Worm (Caenorhabditis elegans) whole organism, L1 larva: ENCODE data around the gene glc-4.

Source experiments
- C16A3.4 ChIP-seq: fragments of 150-350 bp; optimal IDR thresholded peaks from 2 replicates; lab custom pipeline; 2014; ENCODE audit warnings: missing biosample characterization, missing genetic modification characterization
- F16B12.6 ChIP-seq: fragments of 150-350 bp; optimal IDR thresholded peaks from 2 replicates; lab custom pipeline; 2014; ENCODE audit warnings: missing biosample characterization, missing genetic modification characterization
- Y116A8C.19 ChIP-seq: sonication (generic microtip); optimal IDR thresholded peaks from 2 replicates; lab custom pipeline; 2016; ENCODE audit warnings: missing compliant biosample characterization, missing genetic modification characterization, borderline replicate concordance
- aha-1 ChIP-seq: fragments of 150-350 bp; optimal IDR thresholded peaks from 2 replicates; lab custom pipeline; 2014; ENCODE audit warnings: missing biosample characterization, missing genetic modification characterization
- aly-2 ChIP-seq: fragments of 150-350 bp; optimal IDR thresholded peaks from 2 replicates; lab custom pipeline; 2014; ENCODE audit warnings: missing biosample characterization, missing genetic modification characterization
- blmp-1 ChIP-seq: fragments of 150-350 bp; optimal IDR thresholded peaks from 2 replicates; lab custom pipeline; 2014; ENCODE audit warnings: missing biosample characterization, missing genetic modification characterization
- ceh-63 ChIP-seq: fragments of 200-800 bp; sonication (Bioruptor generic); optimal IDR thresholded peaks from 2 replicates; lab custom pipeline; 2018; ENCODE audit warnings: mild to moderate bottlenecking, missing genetic modification characterization, missing compliant biosample characterization
- ceh-8 ChIP-seq: fragments of 200-800 bp; sonication (Bioruptor generic); optimal IDR thresholded peaks from 2 replicates; lab custom pipeline; 2018; ENCODE audit warnings: mild to moderate bottlenecking, missing genetic modification characterization, moderate library complexity, missing compliant biosample characterization
- ceh-82 ChIP-seq, 3 experiments: fragments of 150-350 bp in 1 of 3; sonication (generic microtip) in 2 of 3; optimal IDR thresholded peaks; 2 replicates each; lab custom pipeline; 2014 to 2017; ENCODE audit warnings: missing biosample characterization in 3 of 3, missing genetic modification characterization in 3 of 3
- ceh-90 ChIP-seq: sonication (generic microtip); optimal IDR thresholded peaks from 2 replicates; lab custom pipeline; 2016; ENCODE audit warnings: missing genetic modification characterization, missing compliant biosample characterization
- ces-1 ChIP-seq: fragments of 150-350 bp; optimal IDR thresholded peaks from 2 replicates; lab custom pipeline; 2014; ENCODE audit warnings: missing biosample characterization, missing genetic modification reagents, missing genetic modification characterization
- dpl-1 ChIP-seq, 3 experiments: fragments of 150-350 bp in 2 of 3; sonication (generic microtip) in 1 of 3; optimal IDR thresholded peaks; 2 replicates each; lab custom pipeline; 2014 to 2017; ENCODE audit warnings: missing biosample characterization in 3 of 3, missing genetic modification characterization in 3 of 3, missing genetic modification reagents in 3 of 3
- dsc-1 ChIP-seq: sonication (generic microtip); optimal IDR thresholded peaks from 2 replicates; lab custom pipeline; 2016; ENCODE audit warnings: mild to moderate bottlenecking, missing genetic modification characterization, missing compliant biosample characterization
- efl-1 ChIP-seq, 4 experiments: fragments of 150-350 bp; optimal IDR thresholded peaks in 3 of 4; peaks in 1 of 4; 1 replicate in 1 of 4; 2 replicates in 3 of 4; lab custom pipeline; 2014; ENCODE audit warnings: missing biosample characterization in 2 of 4, missing genetic modification characterization in 2 of 4, missing genetic modification reagents in 2 of 4
- efl-3 ChIP-seq: fragments of 200-800 bp; sonication (Bioruptor generic); optimal IDR thresholded peaks from 2 replicates; lab custom pipeline; 2018; ENCODE audit warnings: mild to moderate bottlenecking, missing genetic modification characterization, missing compliant biosample characterization
- egl-13 ChIP-seq: sonication (generic microtip); optimal IDR thresholded peaks from 2 replicates; lab custom pipeline; 2016; ENCODE audit warnings: missing genotype, missing genetic modification reagents, missing genetic modification characterization, missing compliant biosample characterization
- elt-2 ChIP-seq: sonication (generic microtip); optimal IDR thresholded peaks from 2 replicates; lab custom pipeline; 2016; ENCODE audit warnings: missing genetic modification characterization, mild to moderate bottlenecking, inconsistent platforms, missing compliant biosample characterization, missing genetic modification reagents
- ets-5 ChIP-seq: fragments of 200-800 bp; sonication (Bioruptor generic); IDR thresholded peaks from 2 replicates; pipeline ENCODE4 v1.3.6; 2022; ENCODE audit warnings: missing genetic modification characterization, missing compliant biosample characterization
- fkh-10 ChIP-seq: sonication (generic microtip); optimal IDR thresholded peaks from 2 replicates; lab custom pipeline; 2017; ENCODE audit warnings: missing biosample characterization, missing genetic modification reagents, missing genetic modification characterization
- fkh-4 ChIP-seq: sonication (generic microtip); optimal IDR thresholded peaks from 2 replicates; lab custom pipeline; 2016; ENCODE audit warnings: missing compliant biosample characterization, missing genetic modification characterization, borderline replicate concordance
- fos-1 ChIP-seq: fragments of 150-350 bp; optimal IDR thresholded peaks from 2 replicates; lab custom pipeline; 2014; ENCODE audit warnings: missing biosample characterization, missing genetic modification characterization
- grh-1 ChIP-seq: fragments of 200-800 bp; sonication (Bioruptor generic); IDR thresholded peaks from 2 replicates; pipeline ENCODE4 v1.3.6; 2022; ENCODE audit warnings: missing genetic modification reagents, missing genetic modification characterization, missing compliant biosample characterization
- hlh-17 ChIP-seq: fragments of 200-800 bp; sonication (Bioruptor generic); optimal IDR thresholded peaks from 2 replicates; lab custom pipeline; 2018; ENCODE audit warnings: missing genetic modification characterization, mild to moderate bottlenecking, missing compliant biosample characterization, moderate library complexity, borderline replicate concordance
- hlh-4 ChIP-seq: sonication (generic microtip); optimal IDR thresholded peaks from 2 replicates; lab custom pipeline; 2016; ENCODE audit warnings: mild to moderate bottlenecking, missing genetic modification characterization, missing compliant biosample characterization
- hpl-2 ChIP-seq: fragments of 150-350 bp; optimal IDR thresholded peaks from 2 replicates; lab custom pipeline; 2014; ENCODE audit warnings: missing biosample characterization, missing genetic modification reagents, missing genetic modification characterization
- irx-1 ChIP-seq: sonication (generic microtip); optimal IDR thresholded peaks from 2 replicates; lab custom pipeline; 2016; ENCODE audit warnings: missing genetic modification characterization, missing compliant biosample characterization
- isw-1 ChIP-seq: fragments of 200-800 bp; sonication (Bioruptor generic); IDR thresholded peaks from 2 replicates; pipeline ENCODE4 v1.3.6; 2022; ENCODE audit warnings: missing genetic modification characterization, missing compliant biosample characterization
- lir-3 ChIP-seq: sonication (generic microtip); optimal IDR thresholded peaks from 2 replicates; lab custom pipeline; 2016; ENCODE audit warnings: mild to moderate bottlenecking, missing genetic modification characterization, moderate library complexity, missing compliant biosample characterization; ENCODE audit not compliant: poor library complexity
- mab-9 ChIP-seq: fragments of 200-800 bp; sonication (Bioruptor generic); IDR thresholded peaks from 2 replicates; pipeline ENCODE4 v1.3.6; 2022; ENCODE audit warnings: missing genetic modification reagents, missing genetic modification characterization, missing compliant biosample characterization
- mdl-1 ChIP-seq, 2 experiments: fragments of 150-350 bp; optimal IDR thresholded peaks; 2 replicates each; lab custom pipeline; 2014 to 2017; ENCODE audit warnings: missing biosample characterization in 2 of 2, missing genetic modification characterization in 2 of 2, inconsistent platforms in 1 of 2
- mef-2 ChIP-seq: fragments of 150-350 bp; optimal IDR thresholded peaks from 2 replicates; lab custom pipeline; 2014; ENCODE audit warnings: missing biosample characterization, missing genetic modification characterization
- mep-1 ChIP-seq: fragments of 150-350 bp; optimal IDR thresholded peaks from 2 replicates; lab custom pipeline; 2014; ENCODE audit warnings: missing biosample characterization, missing genetic modification characterization
- nhr-12 ChIP-seq: sonication (generic microtip); optimal IDR thresholded peaks from 2 replicates; lab custom pipeline; 2017; ENCODE audit warnings: missing biosample characterization, missing genetic modification characterization
- nhr-20 ChIP-seq: sonication (generic microtip); optimal IDR thresholded peaks from 2 replicates; lab custom pipeline; 2016; ENCODE audit warnings: mild to moderate bottlenecking, missing genetic modification characterization, missing compliant biosample characterization
- nhr-237 ChIP-seq: fragments of 150-350 bp; optimal IDR thresholded peaks from 2 replicates; lab custom pipeline; 2014; ENCODE audit warnings: missing biosample characterization, missing genetic modification characterization
- nhr-47 ChIP-seq: sonication (generic microtip); optimal IDR thresholded peaks from 2 replicates; lab custom pipeline; 2016; ENCODE audit warnings: mild to moderate bottlenecking, missing genetic modification characterization, moderate library complexity, missing compliant biosample characterization
- nhr-84 ChIP-seq: sonication (generic microtip); optimal IDR thresholded peaks from 2 replicates; lab custom pipeline; 2017; ENCODE audit warnings: missing biosample characterization, missing genetic modification characterization
- nhr-90 ChIP-seq: sonication (generic microtip); optimal IDR thresholded peaks from 2 replicates; lab custom pipeline; 2016; ENCODE audit warnings: mild to moderate bottlenecking, missing genetic modification characterization, missing compliant biosample characterization; ENCODE audit not compliant: poor library complexity
- pag-3 ChIP-seq: sonication (generic microtip); optimal IDR thresholded peaks from 2 replicates; lab custom pipeline; 2017; ENCODE audit warnings: missing genetic modification characterization, mild to moderate bottlenecking, missing compliant biosample characterization, antibody characterized with exemption, borderline replicate concordance; ENCODE audit not compliant: insufficient read depth
- pax-3 ChIP-seq: fragments of 200-800 bp; sonication (Bioruptor generic); optimal IDR thresholded peaks from 2 replicates; lab custom pipeline; 2018; ENCODE audit warnings: mild to moderate bottlenecking, missing genetic modification characterization, moderate library complexity, missing compliant biosample characterization
- rnt-1 ChIP-seq: sonication (generic microtip); optimal IDR thresholded peaks from 2 replicates; lab custom pipeline; 2016; ENCODE audit warnings: mild to moderate bottlenecking, missing genetic modification characterization, moderate library complexity, missing compliant biosample characterization
- skn-1 ChIP-seq: fragments of 150-350 bp; optimal IDR thresholded peaks from 2 replicates; lab custom pipeline; 2014; ENCODE audit warnings: missing biosample characterization, missing genetic modification characterization
- snpc-4 ChIP-seq: fragments of 150-350 bp; optimal IDR thresholded peaks from 2 replicates; lab custom pipeline; 2014; ENCODE audit warnings: missing biosample characterization, missing genetic modification characterization
- snu-23 ChIP-seq: sonication (generic microtip); optimal IDR thresholded peaks from 2 replicates; lab custom pipeline; 2016; ENCODE audit warnings: missing genetic modification characterization, missing compliant biosample characterization
- sptf-1 ChIP-seq: fragments of 150-350 bp; optimal IDR thresholded peaks from 2 replicates; lab custom pipeline; 2014; ENCODE audit warnings: missing biosample characterization, missing genetic modification characterization
- sup-37 ChIP-seq: fragments of 200-800 bp; sonication (Bioruptor generic); optimal IDR thresholded peaks from 2 replicates; lab custom pipeline; 2018; ENCODE audit warnings: mild to moderate bottlenecking, missing genetic modification characterization, missing compliant biosample characterization
- tbx-2 ChIP-seq: sonication (generic microtip); optimal IDR thresholded peaks from 2 replicates; lab custom pipeline; 2016; ENCODE audit warnings: missing genetic modification characterization, missing compliant biosample characterization
- tlp-1 ChIP-seq: fragments of 150-350 bp; optimal IDR thresholded peaks from 2 replicates; lab custom pipeline; 2014; ENCODE audit warnings: missing biosample characterization, missing genetic modification characterization
- unc-86 ChIP-seq: sonication (generic microtip); optimal IDR thresholded peaks from 2 replicates; lab custom pipeline; 2016; ENCODE audit warnings: missing genetic modification characterization, missing compliant biosample characterization
- unc-98 ChIP-seq: fragments of 200-800 bp; sonication (Bioruptor generic); IDR thresholded peaks from 2 replicates; pipeline ENCODE4 v1.3.6; 2022; ENCODE audit warnings: missing genetic modification characterization, missing compliant biosample characterization
- vab-15 ChIP-seq: sonication (generic microtip); optimal IDR thresholded peaks from 2 replicates; lab custom pipeline; 2017; ENCODE audit warnings: missing genotype, mild to moderate bottlenecking, missing genetic modification characterization, missing compliant biosample characterization
- ztf-11 ChIP-seq, 2 experiments: sonication (generic microtip); optimal IDR thresholded peaks; 2 replicates each; lab custom pipeline; 2016 to 2017; ENCODE audit warnings: missing genetic modification characterization in 2 of 2, missing biosample characterization in 1 of 2, missing compliant biosample characterization in 1 of 2
- ztf-4 ChIP-seq: fragments of 150-350 bp; optimal IDR thresholded peaks from 2 replicates; lab custom pipeline; 2014; ENCODE audit warnings: missing biosample characterization, missing genetic modification characterization

Gene glc-4

DNA sequence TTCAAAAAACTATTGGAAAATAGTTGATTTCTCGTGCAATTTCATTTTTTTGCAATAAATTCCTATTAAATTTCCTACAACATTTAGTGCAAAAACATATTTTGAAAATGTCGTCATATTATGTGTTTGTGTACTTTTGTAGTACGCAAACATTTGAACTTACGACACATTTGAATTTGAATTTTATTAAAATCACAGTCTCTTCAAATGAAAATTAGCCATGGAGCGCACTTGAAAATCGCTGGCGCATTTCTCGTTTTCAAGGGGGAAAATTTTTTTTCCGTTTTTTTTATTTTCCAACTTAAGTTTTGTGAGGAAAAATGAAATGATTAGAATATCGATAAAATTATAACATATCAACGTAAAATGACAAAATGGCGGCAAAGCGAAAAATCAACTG lies 27.2 kb downstream of the glc-4 start (continued):
- TF ChIP-seq snpc-4 (tag; lab: Kevin White, UChicago) (peak; percentile 14), fos-1 (tag; lab: Kevin White, UChicago) (no peak), nhr-237 (no peak), hlh-4 (tag; lab: Kevin White, UChicago) (no peak), sup-37 (GFP tag; lab: Kevin White, UChicago) (no peak), elt-2 (tag; lab: Kevin White, UChicago) (no peak), mdl-1 (tag; optimal IDR thresholded peaks at IDR 0.05; lab: Kevin White, UChicago) (no peak), sptf-1 (tag; lab: Kevin White, UChicago) (no peak), ztf-4 (tag; lab: Kevin White, UChicago) (no peak), snu-23 (GFP tag; lab: Kevin White, UChicago) (peak; percentile 48), tbx-2 (no peak), tlp-1 (tag; lab: Kevin White, UChicago) (no peak), F16B12.6 (tag; lab: Kevin White, UChicago) (peak; percentile 62), ztf-11 (tag; optimal IDR thresholded peaks at IDR 0.05; lab: Kevin White, UChicago) (no peak), nhr-90 (tag; lab: Kevin White, UChicago) (no peak), efl-3 (GFP tag; lab: Kevin White, UChicago) (no peak), ces-1 (GFP tag; lab: Kevin White, UChicago) (no peak), nhr-84 (tag; lab: Kevin White, UChicago) (no peak), fkh-10 (no peak), aha-1 (no peak), skn-1 (tag; lab: Kevin White, UChicago) (no peak), dsc-1 (peak; percentile 51), C16A3.4 (tag; lab: Kevin White, UChicago) (no peak), ceh-63 (GFP tag; lab: Kevin White, UChicago) (no peak), nhr-20 (tag; lab: Kevin White, UChicago) (peak; percentile 56), dpl-1 (GFP tag; optimal IDR thresholded peaks at IDR 0.05; lab: Kevin White, UChicago) (peak; percentile 42 to 67 (median 65)), ets-5 (no peak), unc-86 (tag; lab: Kevin White, UChicago) (no peak), mef-2 (tag; lab: Kevin White, UChicago) (no peak), pax-3 (tag; lab: Kevin White, UChicago) (no peak), pag-3 (no peak), egl-13 (tag; lab: Kevin White, UChicago) (peak; percentile 5), lir-3 (tag; lab: Kevin White, UChicago) (no peak), hlh-17 (GFP tag; lab: Kevin White, UChicago) (no peak), isw-1 (GFP tag; lab: Robert Waterston, UW) (no peak), nhr-12 (tag; lab: Kevin White, UChicago) (no peak), grh-1 (GFP tag; lab: Robert Waterston, UW) (no peak; the same call in 1 of the 2 replicates), ceh-90 (tag; lab: Kevin White, UChicago) (no peak), unc-98 (GFP tag; lab: Robert Waterston, UW) (no peak), mep-1 (tag; lab: Kevin White, UChicago) (peak; percentile 22), fkh-4 (no peak), Y116A8C.19 (tag; lab: Kevin White, UChicago) (no peak), vab-15 (tag; lab: Kevin White, UChicago) (no peak), blmp-1 (tag; lab: Kevin White, UChicago) (no peak), nhr-47 (tag; lab: Kevin White, UChicago) (peak; percentile 55), irx-1 (tag; lab: Kevin White, UChicago) (peak; percentile 11), mab-9 (GFP tag; lab: Robert Waterston, UW) (no peak), hpl-2 (GFP tag; lab: Kevin White, UChicago) (peak; percentile 82), ceh-8 (GFP tag; lab: Kevin White, UChicago) (no peak), aly-2 (tag; lab: Kevin White, UChicago) (no peak), rnt-1 (tag; lab: Kevin White, UChicago) (no peak), ceh-82 (tag; optimal IDR thresholded peaks at IDR 0.05; lab: Kevin White, UChicago) (no peak), efl-1 (optimal IDR thresholded peaks at IDR 0.05; lab: Kevin White, UChicago) (peak; percentile 74 to 93), efl-1 (GFP tag; optimal IDR thresholded peaks at IDR 0.05 in 1 of 2; lab: Kevin White, UChicago) (peak; percentile 75 to 93)
